Fruit fly (Drosophila melanogaster): ENCODE measurements around the gene Eogt.
A peak's percentile ranks its signal among the peaks of the same experiment; 100 is the strongest.

Eogt gene

DNA sequence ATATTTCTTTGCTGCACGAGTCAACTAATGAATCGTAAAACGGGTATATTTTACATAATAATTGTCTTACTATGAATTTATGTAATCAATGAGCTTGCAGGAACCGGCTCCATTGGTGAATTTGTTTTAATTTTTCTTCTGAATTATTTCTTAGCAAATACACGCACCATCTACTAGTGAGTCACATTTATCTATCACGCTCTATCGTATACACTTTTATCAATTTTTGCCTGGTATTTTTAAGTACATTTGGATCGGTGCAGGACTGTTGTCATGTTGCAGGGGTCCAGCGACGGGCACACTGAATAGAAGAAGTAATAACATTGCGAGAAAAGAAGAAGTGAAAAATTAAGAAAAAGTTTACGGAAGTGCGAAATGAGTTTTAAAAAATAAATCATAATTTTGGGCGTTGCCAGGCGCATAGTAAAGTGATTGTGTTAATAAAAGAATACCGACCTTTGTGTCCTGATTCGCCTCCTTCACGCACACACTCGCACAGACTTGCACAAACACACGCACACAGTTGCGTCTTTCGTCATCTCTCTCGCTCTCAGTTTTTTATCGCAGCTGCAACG, 15.7 kb upstream of the Eogt start, which contains the start of the genes Rab5 and Axud1 (continued):
- TF ChIP-seq eve (GFP tag; optimal IDR thresholded peaks at IDR 0.05) (no peak), CG13624 (GFP tag; optimal IDR thresholded peaks at IDR 0.05) (no peak), sd (tag; optimal IDR thresholded peaks at IDR 0.05) (peak; percentile 46), Blimp-1 (GFP tag; optimal IDR thresholded peaks at IDR 0.05) (no peak), Ets65A (GFP tag) (peak; percentile 77), da (GFP tag; optimal IDR thresholded peaks at IDR 0.05) (no peak), Ets97D (GFP tag; optimal IDR thresholded peaks at IDR 0.05) (peak; percentile 57), seq (GFP tag; IDR thresholded peaks at IDR 0.05) (no peak), NC2β (GFP tag; optimal IDR thresholded peaks at IDR 0.05) (no peak), CG6813 (GFP tag; optimal IDR thresholded peaks at IDR 0.05) (no peak), CG16815 (GFP tag; optimal IDR thresholded peaks at IDR 0.05) (no peak), Taf1 (GFP tag; IDR thresholded peaks at IDR 0.05) (peak; percentile 9; the same call in 1 of the 2 replicates), sob (GFP tag; IDR thresholded peaks at IDR 0.05) (peak; percentile 30; the same call in 1 of the 2 replicates), PHDP (tag; optimal IDR thresholded peaks at IDR 0.05) (no peak), CG7556 (GFP tag; optimal IDR thresholded peaks at IDR 0.05) (no peak), Rfx (GFP tag; IDR thresholded peaks at IDR 0.05) (peak; percentile 39; the same call in 1 of the 2 replicates), CG3407 (GFP tag; optimal IDR thresholded peaks at IDR 0.05) (no peak)

dm6 chr2L:2365655-2366214, 15.2 kb upstream of the Eogt start:
- TF ChIP-seq Med (GFP tag) = peak; percentile 60
- TF ChIP-seq sisA (GFP tag; IDR thresholded peaks at IDR 0.05) = peak; percentile 24; the same call in 1 of the 2 replicates
- TF ChIP-seq CG2199 (GFP tag; IDR thresholded peaks at IDR 0.05) = no peak
- 0 out of 2 replicates have a peak, but pooled peaks have one; percentile 19 for TF ChIP-seq seq (GFP tag; IDR thresholded peaks at IDR 0.05)
- 0 out of 2 replicates have a peak, but pooled peaks have one; percentile 11 for TF ChIP-seq onecut (GFP tag; IDR thresholded peaks at IDR 0.05)
- 0 out of 3 replicates have a peak, but pooled peaks have one; percentile 19 for TF ChIP-seq CG34422 (GFP tag; IDR thresholded peaks at IDR 0.05)
- peak; percentile 11 for TF ChIP-seq CG18262 (tag; optimal IDR thresholded peaks at IDR 0.05)
- TF ChIP-seq sens (GFP tag) = peak; percentile 80
- peak; percentile 69 for TF ChIP-seq grau (tag; optimal IDR thresholded peaks at IDR 0.05)
- peak; percentile 41 for TF ChIP-seq BtbVII (GFP tag; optimal IDR thresholded peaks at IDR 0.05)
- peak; percentile 36 for TF ChIP-seq CG15479 (GFP tag; optimal IDR thresholded peaks at IDR 0.05)
- 0 out of 3 replicates have a peak, but pooled peaks have one; percentile 12 for TF ChIP-seq gce (GFP tag; IDR thresholded peaks at IDR 0.05)
- no peak for TF ChIP-seq Stat92E (GFP tag; optimal IDR thresholded peaks at IDR 0.05)
- no peak for TF ChIP-seq prd (optimal IDR thresholded peaks at IDR 0.05)
- peak; percentile 25; the same call in 1 of the 3 replicates for TF ChIP-seq prd (GFP tag; IDR thresholded peaks at IDR 0.05)
- TF ChIP-seq corto (GFP tag; optimal IDR thresholded peaks at IDR 0.05) = peak; percentile 2
- TF ChIP-seq esg (GFP tag; conservative IDR thresholded peaks at IDR 0.05) = no peak
- peak; percentile 6 for TF ChIP-seq CG17359 (tag; optimal IDR thresholded peaks at IDR 0.05)
- no peak for TF ChIP-seq BEAF-32 (GFP tag; optimal IDR thresholded peaks at IDR 0.05)
- no peak for TF ChIP-seq CG8089 (GFP tag; optimal IDR thresholded peaks at IDR 0.05)
- TF ChIP-seq Atf6 (GFP tag; IDR thresholded peaks at IDR 0.05) = 0 out of 2 replicates have a peak, but pooled peaks have one; percentile 24
- peak; percentile 47 for TF ChIP-seq cg (GFP tag; optimal IDR thresholded peaks at IDR 0.05)

All from whole organism, embryonic.